Worm (Caenorhabditis elegans) whole organism, late embryonic: ENCODE measurements around the gene D2023.1.

Source experiments
- dmd-4 ChIP-seq: sonication (generic microtip); optimal IDR thresholded peaks from 2 replicates; lab custom pipeline; 2016; ENCODE audit warnings: borderline replicate concordance, missing genetic modification characterization, missing compliant biosample characterization
- dve-1 ChIP-seq: sonication (generic microtip); optimal IDR thresholded peaks from 2 replicates; lab custom pipeline; 2017; ENCODE audit warnings: antibody characterized with exemption, mild to moderate bottlenecking, missing genetic modification characterization, missing compliant biosample characterization
- gmeb-2 ChIP-seq: sonication (generic microtip); optimal IDR thresholded peaks from 2 replicates; lab custom pipeline; 2016; ENCODE audit warnings: missing genetic modification characterization, inconsistent platforms, missing compliant biosample characterization
- hlh-30 ChIP-seq: sonication (generic microtip); optimal IDR thresholded peaks from 2 replicates; lab custom pipeline; 2017; ENCODE audit warnings: antibody characterized with exemption, missing genetic modification characterization, missing compliant biosample characterization; ENCODE audit not compliant: insufficient read depth
- nhr-11 ChIP-seq: fragments of 150-350 bp; optimal IDR thresholded peaks from 2 replicates; lab custom pipeline; 2014; ENCODE audit warnings: missing biosample characterization, missing genetic modification characterization
- pag-3 ChIP-seq: sonication (generic microtip); optimal IDR thresholded peaks from 2 replicates; lab custom pipeline; 2016; ENCODE audit warnings: missing compliant biosample characterization, missing genetic modification characterization, borderline replicate concordance
- pax-1 ChIP-seq: fragments of 150-350 bp; optimal IDR thresholded peaks from 2 replicates; lab custom pipeline; 2014; ENCODE audit warnings: missing biosample characterization, missing genetic modification characterization
- pros-1 ChIP-seq: fragments of 150-350 bp; optimal IDR thresholded peaks from 2 replicates; lab custom pipeline; 2014; ENCODE audit warnings: missing biosample characterization, missing genetic modification reagents, missing genetic modification characterization
- syd-9 ChIP-seq: sonication (generic microtip); optimal IDR thresholded peaks from 2 replicates; lab custom pipeline; 2016; ENCODE audit warnings: mild to moderate bottlenecking, missing genetic modification characterization, moderate library complexity, missing compliant biosample characterization

DNA sequence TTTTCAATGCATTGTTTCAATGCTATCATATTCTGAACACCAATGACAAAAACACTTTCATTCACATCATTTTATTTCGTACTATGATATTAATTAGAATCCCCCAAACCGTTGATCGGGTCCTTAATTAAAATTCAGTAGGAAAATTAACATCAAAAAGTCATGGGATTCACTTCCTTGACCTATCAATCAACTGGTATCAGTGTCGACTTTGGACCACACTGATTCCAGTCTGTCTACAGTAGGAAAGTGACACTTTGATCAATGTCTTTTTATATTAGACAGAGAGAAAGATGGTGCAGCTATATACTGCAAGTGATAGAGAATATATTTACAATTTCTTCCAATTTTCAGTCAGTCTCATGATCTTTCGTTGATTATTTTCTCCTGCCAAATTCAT is 7.0 kb downstream of the D2023.1 start:
- no peak for TF ChIP-seq dmd-4 (tag; lab: Kevin White, UChicago)
- TF ChIP-seq pag-3 (tag; lab: Kevin White, UChicago), result no peak
- TF ChIP-seq nhr-11 (tag; lab: Kevin White, UChicago), result no peak
- no peak for TF ChIP-seq dve-1 (tag; lab: Kevin White, UChicago)
- TF ChIP-seq pros-1 (tag; lab: Kevin White, UChicago), result no peak
- TF ChIP-seq gmeb-2 (tag; lab: Kevin White, UChicago), result no peak
- no peak for TF ChIP-seq syd-9 (tag; lab: Kevin White, UChicago)
- no peak for TF ChIP-seq pax-1 (tag; lab: Kevin White, UChicago)
- TF ChIP-seq hlh-30 (tag; lab: Kevin White, UChicago), result no peak
